Worm (Caenorhabditis elegans): ENCODE measurements around the gene dmsr-10.

DNA sequence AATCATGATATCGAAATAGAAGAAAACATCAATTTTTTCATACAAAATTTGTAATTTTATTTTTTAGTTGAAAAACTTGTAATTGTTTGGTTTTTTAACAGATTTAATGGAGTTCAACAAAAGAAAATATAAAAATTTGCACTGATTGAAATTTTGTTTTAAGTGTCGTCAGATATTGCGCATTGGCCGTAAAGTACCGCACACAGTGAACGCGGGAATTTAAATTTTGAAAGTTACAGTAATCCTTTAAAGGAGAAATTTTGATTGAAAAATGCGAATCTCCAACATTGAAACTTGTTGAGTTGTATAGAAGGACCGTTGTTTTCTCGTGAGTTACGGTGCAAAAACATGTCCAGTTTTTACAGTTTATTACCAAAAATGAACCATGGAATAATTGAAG lies 8.8 kb downstream of the dmsr-10 start:
- TF ChIP-seq fos-1 (tag; optimal IDR thresholded peaks at IDR 0.05), result no peak
- no peak for TF ChIP-seq ztf-11 (tag; optimal IDR thresholded peaks at IDR 0.05)
- TF ChIP-seq ama-1 (optimal IDR thresholded peaks at IDR 0.05), result no peak
- TF ChIP-seq snpc-4 (tag; optimal IDR thresholded peaks at IDR 0.05), result no peak
- TF ChIP-seq grh-1 (GFP tag; IDR thresholded peaks at IDR 0.05), result no peak
- no peak for TF ChIP-seq ceh-82 (tag; optimal IDR thresholded peaks at IDR 0.05)
- TF ChIP-seq tbx-2 (tag; optimal IDR thresholded peaks at IDR 0.05), result no peak
- TF ChIP-seq lin-39 (tag; optimal IDR thresholded peaks at IDR 0.05), result no peak
